Fruit fly (Drosophila melanogaster): ENCODE results near the gene CarT.

CarT gene

DNA sequence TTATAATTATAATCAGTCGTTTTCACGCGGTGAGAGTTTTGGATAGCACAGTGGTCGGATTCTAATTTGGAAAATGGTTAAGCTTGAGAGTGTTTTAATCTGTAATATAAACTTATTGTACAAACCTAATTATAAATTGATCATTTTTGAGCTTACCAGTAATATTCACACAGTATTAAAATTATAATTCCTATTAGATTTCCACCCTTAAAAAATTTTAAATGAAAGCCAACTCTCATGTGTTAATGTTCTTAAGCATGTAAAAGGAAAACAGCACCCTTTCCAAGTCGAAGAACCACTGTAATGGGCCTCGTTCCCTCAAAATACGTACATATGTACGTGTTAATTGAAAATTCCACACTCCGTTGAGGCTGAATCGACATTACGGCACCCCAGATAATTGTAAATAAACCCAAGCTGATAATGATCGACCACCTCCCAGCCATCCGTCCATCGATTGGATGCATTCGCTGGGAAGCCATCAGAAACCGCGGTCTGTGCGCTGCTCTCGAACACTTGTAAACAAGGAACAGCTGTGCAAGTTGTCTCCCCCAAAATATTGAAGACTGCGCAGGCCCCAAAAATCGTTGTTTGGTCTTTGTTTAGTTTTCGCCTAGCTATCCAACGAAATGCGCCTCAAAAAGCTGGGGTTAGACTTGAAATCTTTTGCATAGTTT lies 29.9 kb upstream of the CarT start (continued):
- TF ChIP-seq ro (GFP tag; IDR thresholded peaks at IDR 0.05) = no peak
- TF ChIP-seq Taf1 (GFP tag; IDR thresholded peaks at IDR 0.05) = peak; percentile 24; the same call in 1 of the 2 replicates
- no peak for TF ChIP-seq CG13624 (GFP tag; optimal IDR thresholded peaks at IDR 0.05)
- no peak for TF ChIP-seq CG31365 (tag; optimal IDR thresholded peaks at IDR 0.05)
- TF ChIP-seq kay (GFP tag; optimal IDR thresholded peaks at IDR 0.05) = no peak
- TF ChIP-seq usp (GFP tag; optimal IDR thresholded peaks at IDR 0.05) = no peak
- TF ChIP-seq CG1529 (GFP tag; optimal IDR thresholded peaks at IDR 0.05) = peak; percentile 24
- TF ChIP-seq CG14667 (GFP tag; IDR thresholded peaks at IDR 0.05) = no peak
- TF ChIP-seq sens (GFP tag) = peak; percentile 72
- peak; percentile 38 for TF ChIP-seq Hr3 (GFP tag; optimal IDR thresholded peaks at IDR 0.05)
- peak; percentile 39 for TF ChIP-seq CG4328 (GFP tag; optimal IDR thresholded peaks at IDR 0.05)
- TF ChIP-seq gro (GFP tag; optimal IDR thresholded peaks at IDR 0.05) = no peak
- TF ChIP-seq crp (GFP tag; optimal IDR thresholded peaks at IDR 0.05) = peak in 1 of 2 experiments; percentile 34
- TF ChIP-seq sisA (GFP tag; IDR thresholded peaks at IDR 0.05) = peak; percentile 34
- TF ChIP-seq gcm (GFP tag; optimal IDR thresholded peaks at IDR 0.05) = no peak
- TF ChIP-seq Atf-2 (GFP tag; optimal IDR thresholded peaks at IDR 0.05) = no peak
- no peak for TF ChIP-seq rib (GFP tag; IDR thresholded peaks at IDR 0.05)
- no peak for TF ChIP-seq D19B (GFP tag; optimal IDR thresholded peaks at IDR 0.05)
- TF ChIP-seq cg (GFP tag; optimal IDR thresholded peaks at IDR 0.05) = no peak
- TF ChIP-seq oc (tag; optimal IDR thresholded peaks at IDR 0.05) = no peak
- no peak; the same call in 1 of the 2 replicates for TF ChIP-seq ssp (GFP tag; IDR thresholded peaks at IDR 0.05)
- peak; percentile 1 for TF ChIP-seq pum (GFP tag; optimal IDR thresholded peaks at IDR 0.05)
- TF ChIP-seq HLH3B (GFP tag; IDR thresholded peaks at IDR 0.05) = no peak; the same call in 1 of the 2 replicates
- no peak for TF ChIP-seq CG11085 (GFP tag; IDR thresholded peaks at IDR 0.05)
- TF ChIP-seq Nf-YC (tag; optimal IDR thresholded peaks at IDR 0.05) = peak; percentile 13
- TF ChIP-seq CG7786 (GFP tag; optimal IDR thresholded peaks at IDR 0.05) = no peak
- peak; percentile 50 for TF ChIP-seq Rfx (GFP tag; IDR thresholded peaks at IDR 0.05)
- no peak for TF ChIP-seq vnd (GFP tag; IDR thresholded peaks at IDR 0.05; ENCODE audit: partially characterized antibody)
- no peak for TF ChIP-seq BEAF-32 (GFP tag; optimal IDR thresholded peaks at IDR 0.05)
- TF ChIP-seq sc (optimal IDR thresholded peaks at IDR 0.05) = no peak
- TF ChIP-seq sc (GFP tag; optimal IDR thresholded peaks at IDR 0.05) = peak; percentile 4
- no peak for TF ChIP-seq CG12219 (GFP tag; optimal IDR thresholded peaks at IDR 0.05)
- TF ChIP-seq h (optimal IDR thresholded peaks at IDR 0.05) = no peak
- TF ChIP-seq seq (GFP tag; IDR thresholded peaks at IDR 0.05) = peak; percentile 46
- TF ChIP-seq ash1 (GFP tag; optimal IDR thresholded peaks at IDR 0.05) = no peak
- no peak for TF ChIP-seq Sry-β (GFP tag; optimal IDR thresholded peaks at IDR 0.05)
- no peak for TF ChIP-seq Sry-δ (GFP tag; optimal IDR thresholded peaks at IDR 0.05)
- no peak for TF ChIP-seq CG15073 (GFP tag; optimal IDR thresholded peaks at IDR 0.05)
- TF ChIP-seq CG6254 (GFP tag; optimal IDR thresholded peaks at IDR 0.05) = peak; percentile 12
- TF ChIP-seq CG10543 (GFP tag; optimal IDR thresholded peaks at IDR 0.05) = peak; percentile 11
- no peak for TF ChIP-seq hbn (GFP tag; IDR thresholded peaks at IDR 0.05; ENCODE audit: partially characterized antibody)
- peak; percentile 72 for TF ChIP-seq nmo (GFP tag; optimal IDR thresholded peaks at IDR 0.05)
- peak; percentile 53; the same call in 1 of the 2 replicates for TF ChIP-seq esg (GFP tag; conservative IDR thresholded peaks at IDR 0.05)
- no peak for TF ChIP-seq CG18011 (GFP tag; optimal IDR thresholded peaks at IDR 0.05)
- no peak for TF ChIP-seq cas (GFP tag; IDR thresholded peaks at IDR 0.05)
- no peak for TF ChIP-seq CG8944 (GFP tag; optimal IDR thresholded peaks at IDR 0.05)
- TF ChIP-seq mam (GFP tag; optimal IDR thresholded peaks at IDR 0.05) = peak; percentile 12
- no peak for TF ChIP-seq salm (tag; optimal IDR thresholded peaks at IDR 0.05)
- no peak for TF ChIP-seq knrl (GFP tag; IDR thresholded peaks at IDR 0.05; ENCODE audit: partially characterized antibody)
- TF ChIP-seq CG7987 (GFP tag; optimal IDR thresholded peaks at IDR 0.05) = no peak
- TF ChIP-seq bbx (GFP tag; IDR thresholded peaks at IDR 0.05; ENCODE audit: partially characterized antibody) = no peak
